Worm (Caenorhabditis elegans): Measurements from ENCODE around the gene dhs-24.

- TF ChIP-seq flt-1 (GFP tag; IDR thresholded peaks at IDR 0.05) (no peak), med-1 (GFP tag; optimal IDR thresholded peaks at IDR 0.05; ENCODE audit: insufficient read depth) (no peak), ztf-23 (GFP tag; IDR thresholded peaks at IDR 0.05) (no peak), cog-1 (tag; optimal IDR thresholded peaks at IDR 0.05) (no peak), tab-1 (GFP tag; IDR thresholded peaks at IDR 0.05) (no peak), klf-2 (GFP tag; conservative IDR thresholded peaks at IDR 0.05) (no peak), ztf-29 (GFP tag; IDR thresholded peaks at IDR 0.05) (no peak)
Observed at ce11 chrV:19923924-19924323, 22.5 kb downstream of the dhs-24 start, which contains the start of gene skr-4.
